Worm (Caenorhabditis elegans) whole organism, L4 larva: ENCODE results near the gene glb-13.
A peak's percentile ranks its signal among the peaks of the same experiment; 100 is the strongest.

Source experiments
- D1046.2 ChIP-seq: fragments of 200-800 bp; sonication (Bioruptor generic); IDR thresholded peaks from 2 replicates; pipeline ENCODE4 v1.3.6; 2022; ENCODE audit warnings: missing genetic modification characterization, missing compliant biosample characterization
- F10B5.3 ChIP-seq: sonication (generic microtip); optimal IDR thresholded peaks from 2 replicates; lab custom pipeline; 2016; ENCODE audit warnings: mild to moderate bottlenecking, missing genetic modification characterization, missing compliant biosample characterization
- F26F4.8 ChIP-seq: fragments of 200-800 bp; sonication (Bioruptor generic); conservative IDR thresholded peaks from 2 replicates; pipeline ENCODE4 v1.3.6; 2022; ENCODE audit warnings: missing genetic modification characterization, missing compliant biosample characterization
- F37D6.2 ChIP-seq: sonication (generic microtip); optimal IDR thresholded peaks from 2 replicates; lab custom pipeline; 2016; ENCODE audit warnings: mild to moderate bottlenecking, missing genetic modification characterization, missing compliant biosample characterization
- F44E2.7 ChIP-seq: fragments of 200-800 bp; sonication (Bioruptor generic); IDR thresholded peaks from 2 replicates; pipeline ENCODE4 v2.1.2; 2022; ENCODE audit warnings: missing genetic modification characterization, missing compliant biosample characterization
- Y48G9A.11 ChIP-seq: fragments of 200-800 bp; sonication (Bioruptor generic); IDR thresholded peaks from 2 replicates; pipeline ENCODE4 v1.3.6; 2022; ENCODE audit warnings: missing genetic modification reagents, missing genetic modification characterization, missing compliant biosample characterization
- Y5F2A.4 ChIP-seq: fragments of 200-800 bp; sonication (Bioruptor generic); optimal IDR thresholded peaks from 2 replicates; lab custom pipeline; 2018; ENCODE audit warnings: mild to moderate bottlenecking, missing genetic modification characterization, missing compliant biosample characterization
- ZK337.2 ChIP-seq: fragments of 200-800 bp; sonication (Bioruptor generic); IDR thresholded peaks from 2 replicates; pipeline ENCODE4 v1.3.6; 2022; ENCODE audit warnings: missing genetic modification reagents, missing genetic modification characterization, missing compliant biosample characterization
- aly-2 ChIP-seq: sonication (generic microtip); optimal IDR thresholded peaks from 2 replicates; lab custom pipeline; 2018; ENCODE audit warnings: missing biosample characterization, missing genetic modification characterization
- ama-1 ChIP-seq: fragments of 150-350 bp; optimal IDR thresholded peaks from 2 replicates; lab custom pipeline; 2014; ENCODE audit warnings: inconsistent platforms, mixed read lengths
- attf-4 ChIP-seq: sonication (generic microtip); optimal IDR thresholded peaks from 3 replicates; lab custom pipeline; 2017; ENCODE audit warnings: missing biosample characterization, missing genetic modification characterization
- ceh-32 ChIP-seq: sonication (generic microtip); optimal IDR thresholded peaks from 2 replicates; lab custom pipeline; 2016; ENCODE audit warnings: mild to moderate bottlenecking, missing genetic modification characterization, missing compliant biosample characterization; ENCODE audit not compliant: poor library complexity
- ceh-82 ChIP-seq: sonication (generic microtip); optimal IDR thresholded peaks from 2 replicates; lab custom pipeline; 2017; ENCODE audit warnings: missing biosample characterization, missing genetic modification characterization
- daf-19 ChIP-seq: fragments of 200-800 bp; sonication (Bioruptor generic); conservative IDR thresholded peaks from 2 replicates; pipeline ENCODE4 v1.3.6; 2022; ENCODE audit warnings: missing genetic modification characterization, missing compliant biosample characterization
- dmd-6 ChIP-seq: fragments of 200-800 bp; sonication (Bioruptor generic); IDR thresholded peaks from 2 replicates; pipeline ENCODE4 v1.3.6; 2022; ENCODE audit warnings: missing genetic modification reagents, missing genetic modification characterization, missing compliant biosample characterization
- dmd-9 ChIP-seq: fragments of 200-800 bp; sonication (Bioruptor generic); IDR thresholded peaks from 2 replicates; pipeline ENCODE4 v1.3.6; 2022; ENCODE audit warnings: missing genetic modification reagents, missing genetic modification characterization, missing compliant biosample characterization
- dpl-1 ChIP-seq: fragments of 150-350 bp; optimal IDR thresholded peaks from 2 replicates; lab custom pipeline; 2014; ENCODE audit warnings: missing biosample characterization, missing genetic modification reagents, missing genetic modification characterization
- duxl-1 ChIP-seq: sonication (generic microtip); optimal IDR thresholded peaks from 2 replicates; lab custom pipeline; 2016; ENCODE audit warnings: mild to moderate bottlenecking, missing genetic modification characterization, moderate library complexity, missing compliant biosample characterization; ENCODE audit not compliant: poor library complexity
- fos-1 ChIP-seq: fragments of 150-350 bp; optimal IDR thresholded peaks from 2 replicates; lab custom pipeline; 2014; ENCODE audit warnings: missing biosample characterization, missing genetic modification characterization
- hif-1 ChIP-seq, 2 experiments: sonication (generic microtip); optimal IDR thresholded peaks; 2 replicates each; lab custom pipeline; 2016 to 2017; ENCODE audit warnings: missing compliant biosample characterization in 2 of 2, missing genetic modification characterization in 2 of 2, missing genetic modification reagents in 2 of 2, missing genotype in 2 of 2, mild to moderate bottlenecking in 1 of 2
- lin-1 ChIP-seq: fragments of 200-800 bp; sonication (Bioruptor generic); IDR thresholded peaks from 2 replicates; pipeline ENCODE4 v1.3.6; 2022; ENCODE audit warnings: missing genetic modification reagents, missing genetic modification characterization, missing compliant biosample characterization
- lin-38 ChIP-seq: fragments of 200-800 bp; sonication (Bioruptor generic); IDR thresholded peaks from 2 replicates; pipeline ENCODE4 v1.3.6; 2022; ENCODE audit warnings: missing genetic modification reagents, missing genetic modification characterization, missing compliant biosample characterization
- lir-3 ChIP-seq: sonication (generic microtip); optimal IDR thresholded peaks from 2 replicates; lab custom pipeline; 2016; ENCODE audit warnings: mild to moderate bottlenecking, missing genetic modification characterization, missing compliant biosample characterization
- lsy-2 ChIP-seq, 2 experiments: fragments of 150-350 bp in 1 of 2; sonication (generic microtip) in 1 of 2; optimal IDR thresholded peaks; 2 replicates each; lab custom pipeline; 2014 to 2017; ENCODE audit warnings: missing biosample characterization in 2 of 2, missing genetic modification characterization in 2 of 2
- madf-5 ChIP-seq, 2 experiments: fragments of 200-800 bp; sonication (Bioruptor generic); IDR thresholded peaks; 2 replicates each; pipeline ENCODE4 v1.3.6; 2022; ENCODE audit warnings: missing compliant biosample characterization in 2 of 2, missing genetic modification characterization in 2 of 2
- madf-9 ChIP-seq: fragments of 200-800 bp; sonication (Bioruptor generic); conservative IDR thresholded peaks from 2 replicates; pipeline ENCODE4 v1.3.6; 2022; ENCODE audit warnings: missing genetic modification reagents, missing genetic modification characterization, missing compliant biosample characterization
- mdl-1 ChIP-seq, 2 experiments: fragments of 150-350 bp in 1 of 2; sonication (generic microtip) in 1 of 2; optimal IDR thresholded peaks; 2 replicates each; lab custom pipeline; 2014 to 2017; ENCODE audit warnings: missing biosample characterization in 2 of 2, missing genetic modification characterization in 2 of 2
- mdt-29 ChIP-seq: fragments of 200-800 bp; sonication (Bioruptor generic); IDR thresholded peaks from 2 replicates; pipeline ENCODE4 v1.3.6; 2022; ENCODE audit warnings: missing genetic modification reagents, missing genetic modification characterization, missing compliant biosample characterization
- mep-1 ChIP-seq: fragments of 150-350 bp; sonication (generic microtip); optimal IDR thresholded peaks from 3 replicates; lab custom pipeline; 2014; ENCODE audit warnings: missing biosample characterization, missing genetic modification characterization
- mxl-3 ChIP-seq: fragments of 200-800 bp; sonication (Bioruptor generic); optimal IDR thresholded peaks from 2 replicates; lab custom pipeline; 2018; ENCODE audit warnings: mild to moderate bottlenecking, missing genetic modification characterization, missing compliant biosample characterization
- nhr-102 ChIP-seq: sonication (generic microtip); optimal IDR thresholded peaks from 2 replicates; lab custom pipeline; 2016; ENCODE audit warnings: mild to moderate bottlenecking, missing genetic modification characterization, moderate library complexity, missing compliant biosample characterization
- nhr-11 ChIP-seq: fragments of 150-350 bp; optimal IDR thresholded peaks from 2 replicates; lab custom pipeline; 2014; ENCODE audit warnings: missing biosample characterization, missing genetic modification characterization
- nhr-111 ChIP-seq: fragments of 200-800 bp; sonication (Bioruptor generic); optimal IDR thresholded peaks from 2 replicates; lab custom pipeline; 2018; ENCODE audit warnings: mild to moderate bottlenecking, missing genetic modification characterization, missing compliant biosample characterization
- nhr-237 ChIP-seq: sonication (generic microtip); optimal IDR thresholded peaks from 2 replicates; lab custom pipeline; 2017; ENCODE audit warnings: missing biosample characterization, missing genetic modification characterization
- nhr-25 ChIP-seq: sonication (generic microtip); optimal IDR thresholded peaks from 2 replicates; lab custom pipeline; 2017; ENCODE audit warnings: missing genetic modification characterization, mild to moderate bottlenecking, missing compliant biosample characterization, antibody characterized with exemption, moderate library complexity, borderline replicate concordance; ENCODE audit not compliant: insufficient read depth
- nhr-42 ChIP-seq: fragments of 200-800 bp; sonication (Bioruptor generic); IDR thresholded peaks from 2 replicates; pipeline ENCODE4 v1.3.6; 2022; ENCODE audit warnings: missing genetic modification characterization, missing compliant biosample characterization
- nhr-77 ChIP-seq: fragments of 150-350 bp; optimal IDR thresholded peaks from 2 replicates; lab custom pipeline; 2014; ENCODE audit warnings: missing biosample characterization, missing genetic modification characterization
- pha-4 ChIP-seq, 2 experiments: fragments of 150-350 bp in 1 of 2; fragments of 200-800 bp in 1 of 2; sonication (Bioruptor generic) in 1 of 2; IDR thresholded peaks in 1 of 2; optimal IDR thresholded peaks in 1 of 2; 2 replicates each; pipeline versions ENCODE4 v1.3.6 to Lab custom; 2014 to 2022; ENCODE audit warnings: missing genetic modification characterization in 2 of 2, missing genetic modification reagents in 2 of 2, missing biosample characterization in 1 of 2, missing compliant biosample characterization in 1 of 2
- pqm-1 ChIP-seq: sonication (generic microtip); optimal IDR thresholded peaks from 2 replicates; lab custom pipeline; 2017; ENCODE audit warnings: missing biosample characterization, missing genetic modification characterization
- rbr-2 ChIP-seq: sonication (generic microtip); optimal IDR thresholded peaks from 2 replicates; lab custom pipeline; 2016; ENCODE audit warnings: missing genotype, missing genetic modification characterization, missing compliant biosample characterization
- set-16 ChIP-seq: fragments of 200-800 bp; sonication (Bioruptor generic); IDR thresholded peaks from 2 replicates; pipeline ENCODE4 v1.3.6; 2022; ENCODE audit warnings: missing genetic modification reagents, missing genetic modification characterization, missing compliant biosample characterization
- skn-1 ChIP-seq: fragments of 150-350 bp; optimal IDR thresholded peaks from 2 replicates; lab custom pipeline; 2014; ENCODE audit warnings: missing biosample characterization, missing genetic modification characterization
- snpc-1.2 ChIP-seq: fragments of 200-800 bp; sonication (Bioruptor generic); IDR thresholded peaks from 2 replicates; pipeline ENCODE4 v1.3.6; 2022; ENCODE audit warnings: missing genetic modification reagents, missing genetic modification characterization, missing compliant biosample characterization
- spr-1 ChIP-seq: sonication (generic microtip); optimal IDR thresholded peaks from 2 replicates; lab custom pipeline; 2016; ENCODE audit warnings: mild to moderate bottlenecking, missing genetic modification characterization, missing compliant biosample characterization
- spr-3 ChIP-seq: fragments of 200-800 bp; sonication (Bioruptor generic); optimal IDR thresholded peaks from 2 replicates; lab custom pipeline; 2018; ENCODE audit warnings: mild to moderate bottlenecking, missing genetic modification characterization, missing compliant biosample characterization
- unc-130 ChIP-seq: sonication (generic microtip); optimal IDR thresholded peaks from 2 replicates; lab custom pipeline; 2016; ENCODE audit warnings: missing genetic modification reagents, missing genetic modification characterization, missing compliant biosample characterization
- zip-11 ChIP-seq: fragments of 200-800 bp; sonication (Bioruptor generic); IDR thresholded peaks from 2 replicates; pipeline ENCODE4 v1.3.6; 2022; ENCODE audit warnings: missing genetic modification characterization, missing compliant biosample characterization
- ztf-7 ChIP-seq: fragments of 150-350 bp; optimal IDR thresholded peaks from 2 replicates; lab custom pipeline; 2014; ENCODE audit warnings: missing biosample characterization, missing genetic modification characterization

The glb-13 gene

DNA sequence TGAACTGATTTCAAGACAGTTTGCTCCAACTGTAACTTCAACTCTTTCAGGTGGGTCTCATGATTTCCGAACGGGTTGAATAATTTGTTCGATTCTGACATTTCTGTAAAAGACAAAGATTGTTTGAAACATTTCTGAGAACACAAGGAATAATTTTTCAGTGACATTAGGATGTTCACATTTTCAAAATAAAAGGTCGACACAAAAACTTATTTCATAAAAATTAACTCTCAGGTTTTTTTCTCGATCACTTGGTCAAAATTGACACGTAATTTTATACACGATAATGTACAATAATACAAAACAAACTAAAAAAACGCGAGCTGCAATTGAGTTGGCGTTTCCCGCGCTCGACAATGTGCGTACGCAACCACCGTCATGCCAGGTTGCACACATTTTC lies 6.9 kb downstream of the glb-13 start, which contains the start of gene rif-1.2:
TSS of gene rif-1.2 (minus strand) at position 101 of the 400 bp plus-strand sequence.
- no peak for TF ChIP-seq nhr-25 (tag; lab: Kevin White, UChicago)
- TF ChIP-seq mep-1 (tag; lab: Kevin White, UChicago): no peak
- TF ChIP-seq attf-4 (tag; lab: Kevin White, UChicago): no peak
- no peak for TF ChIP-seq nhr-237 (tag; lab: Kevin White, UChicago)
- no peak for TF ChIP-seq duxl-1 (tag; lab: Kevin White, UChicago)
- TF ChIP-seq snpc-1.2 (GFP tag; lab: Robert Waterston, UW): no peak
- no peak for TF ChIP-seq fos-1 (tag; lab: Kevin White, UChicago)
- TF ChIP-seq ZK337.2 (GFP tag; lab: Robert Waterston, UW): no peak
- no peak for TF ChIP-seq pqm-1 (tag; lab: Kevin White, UChicago)

DNA sequence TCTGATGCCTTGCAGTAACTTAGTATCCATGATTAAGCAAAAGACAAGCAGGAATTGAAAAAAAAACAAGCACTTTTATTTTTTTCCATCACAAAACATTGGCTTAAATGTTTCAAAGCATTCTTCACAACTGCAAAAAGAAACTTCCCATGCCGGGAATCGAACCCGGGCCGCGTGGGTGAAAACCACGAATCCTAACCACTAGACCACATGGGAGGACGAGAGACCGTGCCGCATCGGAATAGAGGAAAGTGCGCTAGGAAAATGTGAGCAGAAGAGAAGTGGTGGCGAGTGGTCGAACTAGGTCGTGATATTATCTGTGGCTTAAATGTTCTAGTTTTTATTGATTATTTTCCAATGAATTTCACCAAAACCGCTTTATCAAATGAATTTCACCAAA lies 10.7 kb downstream of the glb-13 start:
- TF ChIP-seq spr-1 (tag; lab: Kevin White, UChicago): peak; percentile 14
- no peak for TF ChIP-seq F37D6.2
- TF ChIP-seq F44E2.7 (GFP tag; lab: Robert Waterston, UW): no peak
- no peak for TF ChIP-seq attf-4 (tag; lab: Kevin White, UChicago)
- no peak for TF ChIP-seq aly-2 (tag; lab: Kevin White, UChicago)
- TF ChIP-seq ZK337.2 (GFP tag; lab: Robert Waterston, UW): no peak
- no peak for TF ChIP-seq lir-3
- peak; percentile 43; the same call in 1 of the 2 replicates for TF ChIP-seq Y48G9A.11 (GFP tag; lab: Robert Waterston, UW)
- no peak for TF ChIP-seq daf-19
- TF ChIP-seq nhr-77: peak; percentile 64
- peak; percentile 30 for TF ChIP-seq rbr-2
- TF ChIP-seq dmd-6 (GFP tag; lab: Robert Waterston, UW): peak; percentile 55
- TF ChIP-seq unc-130 (GFP tag; lab: Kevin White, UChicago): no peak
- peak; percentile 65 for TF ChIP-seq mep-1 (tag; lab: Kevin White, UChicago)
- TF ChIP-seq nhr-42 (GFP tag; lab: Robert Waterston, UW): 0 out of 2 replicates have a peak, but pooled peaks have one; percentile 41
- TF ChIP-seq ceh-82: no peak
- no peak for TF ChIP-seq lsy-2 (tag; optimal IDR thresholded peaks at IDR 0.05; lab: Kevin White, UChicago)
- peak; percentile 53; the same call in 1 of the 2 replicates for TF ChIP-seq lin-1 (GFP tag; lab: Robert Waterston, UW)
- TF ChIP-seq hif-1 (tag; optimal IDR thresholded peaks at IDR 0.05; lab: Kevin White, UChicago): peak in 1 of 2 experiments; percentile 27
- TF ChIP-seq nhr-11: no peak
- TF ChIP-seq skn-1 (tag; lab: Kevin White, UChicago): no peak
- no peak for TF ChIP-seq nhr-102 (tag; lab: Kevin White, UChicago)
- no peak for TF ChIP-seq F10B5.3 (tag; lab: Kevin White, UChicago)
- TF ChIP-seq D1046.2 (GFP tag; lab: Robert Waterston, UW): no peak
- no peak for TF ChIP-seq F26F4.8 (GFP tag; lab: Robert Waterston, UW)
- TF ChIP-seq spr-3 (GFP tag; lab: Kevin White, UChicago): no peak
- no peak for TF ChIP-seq pha-4 (GFP tag; IDR thresholded peaks at IDR 0.05; lab: Robert Waterston, UW)
- no peak for TF ChIP-seq pha-4 (tag; optimal IDR thresholded peaks at IDR 0.05; lab: Kevin White, UChicago)
- no peak for TF ChIP-seq lin-38 (GFP tag; lab: Robert Waterston, UW)
- no peak for TF ChIP-seq mdt-29 (GFP tag; lab: Robert Waterston, UW)
- TF ChIP-seq dpl-1 (GFP tag; lab: Kevin White, UChicago): no peak
- peak; percentile 59 for TF ChIP-seq ztf-7 (tag; lab: Kevin White, UChicago)
- no peak for TF ChIP-seq nhr-111 (GFP tag; lab: Kevin White, UChicago)
- TF ChIP-seq ceh-32: no peak
- no peak for TF ChIP-seq zip-11 (GFP tag; lab: Robert Waterston, UW)
- no peak for TF ChIP-seq nhr-25 (tag; lab: Kevin White, UChicago)
- no peak for TF ChIP-seq madf-5 (GFP tag; IDR thresholded peaks at IDR 0.05; lab: Robert Waterston, UW)
- TF ChIP-seq mxl-3 (GFP tag; lab: Kevin White, UChicago): peak; percentile 39
- TF ChIP-seq dmd-9 (GFP tag; lab: Robert Waterston, UW): peak; percentile 60; the same call in 1 of the 2 replicates
- TF ChIP-seq ama-1 (lab: Kevin White, UChicago): no peak
- TF ChIP-seq madf-9 (GFP tag; lab: Robert Waterston, UW): peak; percentile 55; the same call in 1 of the 2 replicates
- TF ChIP-seq Y5F2A.4 (GFP tag; lab: Kevin White, UChicago): no peak
- no peak for TF ChIP-seq set-16 (GFP tag; lab: Robert Waterston, UW)
- TF ChIP-seq mdl-1 (tag; optimal IDR thresholded peaks at IDR 0.05; lab: Kevin White, UChicago): peak in 1 of 2 experiments; percentile 72
